Worm (Caenorhabditis elegans) whole organism, L2 larva: ENCODE results near the gene hrpa-2.

Experiments
- ceh-16 ChIP-seq: fragments of 150-350 bp; optimal IDR thresholded peaks from 2 replicates; lab custom pipeline; 2014; ENCODE audit warnings: missing biosample characterization, missing genetic modification characterization
- nhr-23 ChIP-seq: fragments of 150-350 bp; optimal IDR thresholded peaks from 2 replicates; lab custom pipeline; 2014; ENCODE audit warnings: missing biosample characterization, missing genetic modification reagents, missing genetic modification characterization

DNA sequence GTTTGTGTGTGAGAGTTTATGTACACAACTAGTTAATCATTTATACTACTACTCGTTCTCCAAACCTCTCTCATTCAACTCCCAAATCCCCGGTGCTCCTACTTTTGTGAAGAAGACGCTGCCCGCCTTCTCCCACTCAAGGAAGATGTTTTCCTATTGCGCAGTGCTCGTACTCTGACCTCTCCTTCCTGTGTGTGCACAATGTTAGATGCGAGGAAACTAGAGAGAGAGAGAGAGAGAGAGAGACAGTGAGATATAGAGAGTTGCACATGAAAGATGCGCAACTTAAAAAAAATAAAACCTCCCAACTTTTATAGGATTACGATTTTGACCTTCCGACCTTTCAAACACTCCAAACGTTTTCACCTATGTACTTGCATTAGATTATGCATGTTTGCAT, 5.6 kb upstream of the hrpa-2 start:
- TF ChIP-seq ceh-16 (tag; lab: Kevin White, UChicago) = no peak
- no peak for TF ChIP-seq nhr-23 (tag; lab: Kevin White, UChicago)
